Worm (Caenorhabditis elegans): ENCODE results near the gene T19H5.6.

T19H5.6 gene

ce11 chrII:9443522-9443921, 26.5 kb downstream of the T19H5.6 start, which contains the start of gene chil-15:
TSS of gene chil-15 (minus strand) at chrII:9443622.
- TF ChIP-seq alr-1 (tag; optimal IDR thresholded peaks at IDR 0.05) = no peak
- TF ChIP-seq zag-1 (tag; optimal IDR thresholded peaks at IDR 0.05) = no peak
- TF ChIP-seq nhr-12 (tag; optimal IDR thresholded peaks at IDR 0.05) = no peak
- TF ChIP-seq Y55F3AM.14 (GFP tag; optimal IDR thresholded peaks at IDR 0.05) = no peak
- no peak for TF ChIP-seq nhr-23 (tag; optimal IDR thresholded peaks at IDR 0.05)
- no peak for TF ChIP-seq ceh-82 (tag; optimal IDR thresholded peaks at IDR 0.05)
- no peak for TF ChIP-seq ama-1 (optimal IDR thresholded peaks at IDR 0.05)
- TF ChIP-seq ztf-4 (tag; optimal IDR thresholded peaks at IDR 0.05) = no peak
- TF ChIP-seq sma-3 (GFP tag; optimal IDR thresholded peaks at IDR 0.05) = no peak
- TF ChIP-seq nhr-237 (tag; optimal IDR thresholded peaks at IDR 0.05) = no peak
- no peak for TF ChIP-seq egl-27 (tag; optimal IDR thresholded peaks at IDR 0.05)
- TF ChIP-seq lsy-2 (tag; optimal IDR thresholded peaks at IDR 0.05) = no peak
- TF ChIP-seq mdl-1 (tag; optimal IDR thresholded peaks at IDR 0.05) = no peak
- no peak for TF ChIP-seq nhr-77 (tag; optimal IDR thresholded peaks at IDR 0.05)
- TF ChIP-seq C34F6.9 (tag; optimal IDR thresholded peaks at IDR 0.05) = no peak
- TF ChIP-seq snpc-4 (tag; optimal IDR thresholded peaks at IDR 0.05) = no peak
- TF ChIP-seq blmp-1 (tag; optimal IDR thresholded peaks at IDR 0.05; ENCODE audit: insufficient read depth) = no peak
- no peak for TF ChIP-seq nhr-129 (tag; optimal IDR thresholded peaks at IDR 0.05)

ce11 chrII:9441838-9442237, 28.2 kb downstream of the T19H5.6 start, which contains the start of gene chil-16:
TSS of gene chil-16 (minus strand) at chrII:9441938.
- no peak for TF ChIP-seq blmp-1 (tag; optimal IDR thresholded peaks at IDR 0.05; ENCODE audit: insufficient read depth)
- no peak for TF ChIP-seq nhr-10 (tag; optimal IDR thresholded peaks at IDR 0.05)
- no peak for TF ChIP-seq R02D3.7 (tag; optimal IDR thresholded peaks at IDR 0.05)
- no peak for TF ChIP-seq skn-1 (tag; optimal IDR thresholded peaks at IDR 0.05)
- no peak for TF ChIP-seq C34F6.9 (tag; optimal IDR thresholded peaks at IDR 0.05)
- no peak for TF ChIP-seq sem-4 (tag; optimal IDR thresholded peaks at IDR 0.05)

- TF ChIP-seq unc-55 (GFP tag; optimal IDR thresholded peaks at IDR 0.05) = no peak
- no peak for TF ChIP-seq ztf-11 (tag; optimal IDR thresholded peaks at IDR 0.05)
- no peak for TF ChIP-seq R02D3.7 (tag; optimal IDR thresholded peaks at IDR 0.05)
- TF ChIP-seq aly-2 (tag; optimal IDR thresholded peaks at IDR 0.05) = no peak
- no peak for TF ChIP-seq lin-11 (tag; optimal IDR thresholded peaks at IDR 0.05)
- TF ChIP-seq nhr-129 (tag; optimal IDR thresholded peaks at IDR 0.05) = no peak
- no peak for TF ChIP-seq snpc-4 (tag; optimal IDR thresholded peaks at IDR 0.05)
- TF ChIP-seq ceh-16 (tag; optimal IDR thresholded peaks at IDR 0.05) = no peak
- TF ChIP-seq ztf-4 (tag; optimal IDR thresholded peaks at IDR 0.05) = no peak
- no peak for TF ChIP-seq crh-2 (tag; optimal IDR thresholded peaks at IDR 0.05)
- no peak for TF ChIP-seq nhr-237 (tag; optimal IDR thresholded peaks at IDR 0.05)
- TF ChIP-seq nhr-11 (tag; optimal IDR thresholded peaks at IDR 0.05) = no peak
- TF ChIP-seq lin-39 (tag; optimal IDR thresholded peaks at IDR 0.05) = no peak
- no peak for TF ChIP-seq gmeb-1 (tag; optimal IDR thresholded peaks at IDR 0.05)
- no peak for TF ChIP-seq fos-1 (tag; optimal IDR thresholded peaks at IDR 0.05)
- no peak for TF ChIP-seq unc-39 (tag; optimal IDR thresholded peaks at IDR 0.05)
Measured at ce11 chrII:9440060-9440459, 30.0 kb downstream of the T19H5.6 start, which contains the start of gene chil-17. TSS of gene chil-17 (minus strand) at chrII:9440160.

- TF ChIP-seq unc-62 (GFP tag; optimal IDR thresholded peaks at IDR 0.05) (no peak), nhr-21 (tag; optimal IDR thresholded peaks at IDR 0.05) (no peak), R02D3.7 (tag; optimal IDR thresholded peaks at IDR 0.05) (no peak), ztf-4 (tag; optimal IDR thresholded peaks at IDR 0.05) (no peak), ceh-16 (tag; optimal IDR thresholded peaks at IDR 0.05) (no peak), ztf-1 (GFP tag; conservative IDR thresholded peaks at IDR 0.05) (no peak), lin-39 (tag; optimal IDR thresholded peaks at IDR 0.05) (no peak), gmeb-1 (tag; optimal IDR thresholded peaks at IDR 0.05) (no peak), mbf-1 (tag; optimal IDR thresholded peaks at IDR 0.05) (no peak), unc-39 (tag; optimal IDR thresholded peaks at IDR 0.05) (no peak), crh-2 (tag; optimal IDR thresholded peaks at IDR 0.05) (no peak), Y55F3AM.14 (GFP tag; optimal IDR thresholded peaks at IDR 0.05) (no peak), ztf-11 (tag; optimal IDR thresholded peaks at IDR 0.05) (no peak), sem-4 (tag; optimal IDR thresholded peaks at IDR 0.05) (no peak), F13H6.1 (tag; optimal IDR thresholded peaks at IDR 0.05) (no peak), nhr-237 (tag; optimal IDR thresholded peaks at IDR 0.05) (no peak), ceh-82 (tag; optimal IDR thresholded peaks at IDR 0.05) (no peak), ZK546.5 (tag; optimal IDR thresholded peaks at IDR 0.05) (no peak), nhr-11 (tag; optimal IDR thresholded peaks at IDR 0.05) (no peak), nhr-77 (tag; optimal IDR thresholded peaks at IDR 0.05) (no peak)
Measured at ce11 chrII:9438853-9439252, 31.2 kb downstream of the T19H5.6 start.
